Worm (Caenorhabditis elegans) whole organism, young adult: ENCODE data around the gene F12A10.8.

ENCODE experiments used
- Y53G8AR.9 ChIP-seq: fragments of 200-800 bp; sonication (Bioruptor generic); conservative IDR thresholded peaks from 2 replicates; pipeline ENCODE4 v1.3.6; 2022; ENCODE audit warnings: missing genetic modification reagents, missing genetic modification characterization, missing compliant biosample characterization
- atf-7 ChIP-seq: sonication (generic microtip); optimal IDR thresholded peaks from 2 replicates; lab custom pipeline; 2017; ENCODE audit warnings: mild to moderate bottlenecking, missing genetic modification characterization, missing compliant biosample characterization
- ceh-27 ChIP-seq: fragments of 200-800 bp; sonication (Bioruptor generic); optimal IDR thresholded peaks from 2 replicates; lab custom pipeline; 2018; ENCODE audit warnings: mild to moderate bottlenecking, missing genetic modification characterization, moderate library complexity, missing compliant biosample characterization
- ceh-40 ChIP-seq: fragments of 200-800 bp; sonication (Bioruptor generic); IDR thresholded peaks from 2 replicates; pipeline ENCODE4 v1.3.6; 2022; ENCODE audit warnings: missing genetic modification characterization, missing compliant biosample characterization
- ceh-58 ChIP-seq: fragments of 200-800 bp; sonication (Bioruptor generic); IDR thresholded peaks from 2 replicates; pipeline ENCODE4 v1.3.6; 2022; ENCODE audit warnings: missing genetic modification characterization, missing compliant biosample characterization
- ceh-91 ChIP-seq: fragments of 200-800 bp; sonication (Bioruptor generic); IDR thresholded peaks from 2 replicates; pipeline ENCODE4 v1.3.6; 2022; ENCODE audit warnings: missing genetic modification reagents, missing genetic modification characterization, missing compliant biosample characterization
- dpl-1 ChIP-seq: fragments of 150-350 bp; optimal IDR thresholded peaks from 2 replicates; lab custom pipeline; 2014; ENCODE audit warnings: missing biosample characterization, missing genetic modification reagents, missing genetic modification characterization
- madf-6 ChIP-seq: fragments of 200-800 bp; sonication (Bioruptor generic); IDR thresholded peaks from 2 replicates; pipeline ENCODE4 v1.3.6; 2022; ENCODE audit warnings: missing genetic modification reagents, missing genetic modification characterization, missing compliant biosample characterization
- snpc-4 ChIP-seq, 5 experiments: fragments of 150-350 bp in 1 of 5; sonication (generic microtip) in 4 of 5; optimal IDR thresholded peaks; 2 replicates each; lab custom pipeline; 2014 to 2018; ENCODE audit warnings: missing genetic modification characterization in 5 of 5, missing biosample characterization in 3 of 5, antibody characterized with exemption in 2 of 5, mild to moderate bottlenecking in 2 of 5, missing compliant biosample characterization in 2 of 5, missing genotype in 2 of 5, moderate library complexity in 2 of 5, missing genetic modification reagents in 1 of 5
- unc-62 ChIP-seq: fragments of 150-350 bp; optimal IDR thresholded peaks from 2 replicates; lab custom pipeline; 2014; ENCODE audit warnings: missing biosample characterization, missing genetic modification reagents, missing genetic modification characterization
- zfh-2 ChIP-seq: fragments of 200-800 bp; sonication (Bioruptor generic); conservative IDR thresholded peaks from 2 replicates; pipeline ENCODE4 v1.3.6; 2022; ENCODE audit warnings: missing genetic modification reagents, missing genetic modification characterization, missing compliant biosample characterization

Gene F12A10.8

DNA sequence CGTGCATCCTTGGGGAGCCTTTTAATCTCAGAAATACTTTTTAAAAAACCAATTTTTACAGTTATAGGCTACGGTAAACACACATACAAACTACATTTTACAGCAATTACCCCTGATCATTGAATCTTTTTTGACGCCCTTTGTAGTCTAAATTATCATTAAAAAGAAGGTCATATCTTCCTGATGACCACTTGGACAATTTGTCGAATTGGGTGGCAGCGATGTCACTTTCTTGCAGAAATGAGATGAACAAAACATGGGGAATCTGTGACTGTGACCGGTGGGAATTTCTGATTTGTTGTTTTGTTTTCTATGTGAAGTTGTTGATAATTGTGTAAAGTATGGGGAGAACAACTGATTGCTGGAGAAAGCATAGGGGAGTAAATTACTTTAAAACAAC, 51.2 kb downstream of the F12A10.8 start:
- TF ChIP-seq atf-7 (tag; lab: Kevin White, UChicago) (no peak), dpl-1 (GFP tag; lab: Kevin White, UChicago) (no peak)
- TF ChIP-seq, all 124 proteins: peak for 0

ce11 chrII:5449219-5449618, 51.6 kb downstream of the F12A10.8 start:
- TF ChIP-seq ceh-40 (GFP tag; lab: Robert Waterston, UW) (no peak), ceh-91 (GFP tag; lab: Robert Waterston, UW) (no peak), madf-6 (no peak), unc-62 (no peak), Y53G8AR.9 (GFP tag; lab: Robert Waterston, UW) (no peak), ceh-27 (GFP tag; lab: Kevin White, UChicago) (no peak), snpc-4 (GFP tag; optimal IDR thresholded peaks at IDR 0.05; lab: Kevin White, UChicago) (no peak), snpc-4 (tag; optimal IDR thresholded peaks at IDR 0.05; lab: Kevin White, UChicago) (no peak), ceh-58 (GFP tag; lab: Robert Waterston, UW) (no peak), zfh-2 (GFP tag; lab: Robert Waterston, UW) (no peak)
